Worm (Caenorhabditis elegans) whole organism, young adult: ENCODE results near the gene Y75B8A.34.

Source experiments
- B0019.2 ChIP-seq: fragments of 200-800 bp; sonication (Bioruptor generic); conservative IDR thresholded peaks from 2 replicates; pipeline ENCODE4 v1.3.6; 2022; ENCODE audit warnings: missing genetic modification reagents, missing genetic modification characterization, missing compliant biosample characterization
- B0336.3 ChIP-seq: fragments of 200-800 bp; sonication (Bioruptor generic); IDR thresholded peaks from 2 replicates; pipeline ENCODE4 v1.3.6; 2022; ENCODE audit warnings: missing genetic modification characterization, missing compliant biosample characterization
- F33H1.4 ChIP-seq: fragments of 200-800 bp; sonication (Bioruptor generic); IDR thresholded peaks from 2 replicates; pipeline ENCODE4 v1.3.6; 2022; ENCODE audit warnings: missing genetic modification reagents, missing genetic modification characterization, missing compliant biosample characterization
- K11D2.4 ChIP-seq: fragments of 200-800 bp; sonication (Bioruptor generic); IDR thresholded peaks from 2 replicates; pipeline ENCODE4 v1.3.6; 2022; ENCODE audit warnings: missing genetic modification reagents, missing genetic modification characterization, missing compliant biosample characterization
- T07F8.4 ChIP-seq: sonication (generic microtip); optimal IDR thresholded peaks from 2 replicates; lab custom pipeline; 2016; ENCODE audit warnings: mild to moderate bottlenecking, missing genetic modification characterization, moderate library complexity, missing compliant biosample characterization
- Y53F4B.3 ChIP-seq: fragments of 200-800 bp; sonication (Bioruptor generic); IDR thresholded peaks from 2 replicates; pipeline ENCODE4 v1.3.6; 2022; ENCODE audit warnings: missing genetic modification reagents, missing genetic modification characterization, missing compliant biosample characterization
- Y53G8AR.9 ChIP-seq: fragments of 200-800 bp; sonication (Bioruptor generic); conservative IDR thresholded peaks from 2 replicates; pipeline ENCODE4 v1.3.6; 2022; ENCODE audit warnings: missing genetic modification reagents, missing genetic modification characterization, missing compliant biosample characterization
- Y56A3A.18 ChIP-seq: fragments of 200-800 bp; sonication (Bioruptor generic); IDR thresholded peaks from 2 replicates; pipeline ENCODE4 v1.3.6; 2022; ENCODE audit warnings: missing genetic modification reagents, missing genetic modification characterization, missing compliant biosample characterization
- Y79H2A.3 ChIP-seq: fragments of 200-800 bp; sonication (Bioruptor generic); conservative IDR thresholded peaks from 2 replicates; pipeline ENCODE4 v1.3.6; 2022; ENCODE audit warnings: missing genetic modification reagents, missing genetic modification characterization, missing compliant biosample characterization
- Y95B8A.8 ChIP-seq: fragments of 200-800 bp; sonication (Bioruptor generic); IDR thresholded peaks from 2 replicates; pipeline ENCODE4 v1.3.6; 2022; ENCODE audit warnings: missing genetic modification reagents, missing genetic modification characterization, missing compliant biosample characterization
- ZK185.1 ChIP-seq: sonication (generic microtip); optimal IDR thresholded peaks from 2 replicates; lab custom pipeline; 2016; ENCODE audit warnings: mild to moderate bottlenecking, missing genetic modification characterization, missing compliant biosample characterization; ENCODE audit not compliant: poor library complexity, severe bottlenecking
- athp-1 ChIP-seq: sonication (generic microtip); optimal IDR thresholded peaks from 2 replicates; lab custom pipeline; 2017; ENCODE audit warnings: mild to moderate bottlenecking, missing genetic modification characterization, missing compliant biosample characterization
- attf-5 ChIP-seq: fragments of 200-800 bp; sonication (Bioruptor generic); optimal IDR thresholded peaks from 2 replicates; lab custom pipeline; 2018; ENCODE audit warnings: mild to moderate bottlenecking, missing genetic modification characterization, missing compliant biosample characterization
- bed-2 ChIP-seq: fragments of 200-800 bp; sonication (Bioruptor generic); IDR thresholded peaks from 2 replicates; pipeline ENCODE4 v1.3.6; 2022; ENCODE audit warnings: missing genetic modification reagents, missing genetic modification characterization, missing compliant biosample characterization
- cebp-1 ChIP-seq, 2 experiments: fragments of 200-800 bp in 1 of 2; sonication (Bioruptor generic) in 1 of 2; sonication (generic microtip) in 1 of 2; IDR thresholded peaks in 1 of 2; optimal IDR thresholded peaks in 1 of 2; 2 replicates each; pipeline versions ENCODE4 v1.3.6 to Lab custom; 2017 to 2022; ENCODE audit warnings: missing compliant biosample characterization in 2 of 2, missing genetic modification characterization in 2 of 2, mild to moderate bottlenecking in 1 of 2, missing genetic modification reagents in 1 of 2, moderate library complexity in 1 of 2
- die-1 ChIP-seq: sonication (generic microtip); optimal IDR thresholded peaks from 2 replicates; lab custom pipeline; 2016; ENCODE audit warnings: missing genotype, mild to moderate bottlenecking, missing genetic modification characterization, missing compliant biosample characterization
- dpff-1 ChIP-seq: sonication (generic microtip); optimal IDR thresholded peaks from 2 replicates; lab custom pipeline; 2017; ENCODE audit warnings: mild to moderate bottlenecking, missing genetic modification characterization, missing compliant biosample characterization
- dpl-1 ChIP-seq: fragments of 150-350 bp; optimal IDR thresholded peaks from 2 replicates; lab custom pipeline; 2014; ENCODE audit warnings: missing biosample characterization, missing genetic modification reagents, missing genetic modification characterization
- ekl-4 ChIP-seq: fragments of 200-800 bp; sonication (Bioruptor generic); IDR thresholded peaks from 2 replicates; pipeline ENCODE4 v1.3.6; 2022; ENCODE audit warnings: missing genetic modification reagents, missing genetic modification characterization, missing compliant biosample characterization
- gei-17 ChIP-seq: fragments of 200-800 bp; sonication (Bioruptor generic); optimal IDR thresholded peaks from 2 replicates; lab custom pipeline; 2018; ENCODE audit warnings: mild to moderate bottlenecking, missing genetic modification characterization, missing compliant biosample characterization
- him-1 ChIP-seq: sonication (generic microtip); optimal IDR thresholded peaks from 2 replicates; lab custom pipeline; 2016; ENCODE audit warnings: missing genotype, missing genetic modification reagents, missing genetic modification characterization, missing compliant biosample characterization
- hmg-1.2 ChIP-seq: fragments of 200-800 bp; sonication (Bioruptor generic); IDR thresholded peaks from 2 replicates; pipeline ENCODE4 v1.3.6; 2022; ENCODE audit warnings: missing genetic modification reagents, missing genetic modification characterization, missing compliant biosample characterization
- hrde-1 ChIP-seq: sonication (generic microtip); optimal IDR thresholded peaks from 2 replicates; lab custom pipeline; 2016; ENCODE audit warnings: missing genetic modification characterization, mild to moderate bottlenecking, missing compliant biosample characterization, moderate library complexity, missing genotype, missing genetic modification reagents, borderline replicate concordance
- hsf-1 ChIP-seq: fragments of 200-800 bp; sonication (Bioruptor generic); IDR thresholded peaks from 2 replicates; pipeline ENCODE4 v1.3.6; 2022; ENCODE audit warnings: missing genetic modification reagents, missing genetic modification characterization, missing compliant biosample characterization
- lin-54 ChIP-seq: fragments of 200-800 bp; sonication (Bioruptor generic); optimal IDR thresholded peaks from 2 replicates; lab custom pipeline; 2018; ENCODE audit warnings: mild to moderate bottlenecking, missing genetic modification characterization, missing compliant biosample characterization
- lir-1 ChIP-seq: fragments of 200-800 bp; sonication (Bioruptor generic); conservative IDR thresholded peaks from 2 replicates; pipeline ENCODE4 v1.3.6; 2022; ENCODE audit warnings: missing genetic modification reagents, missing genetic modification characterization, missing compliant biosample characterization
- lsl-1 ChIP-seq: fragments of 200-800 bp; sonication (Bioruptor generic); optimal IDR thresholded peaks from 2 replicates; lab custom pipeline; 2018; ENCODE audit warnings: mild to moderate bottlenecking, missing genetic modification characterization, moderate library complexity, missing compliant biosample characterization
- lsy-27 ChIP-seq: sonication (generic microtip); optimal IDR thresholded peaks from 2 replicates; lab custom pipeline; 2017; ENCODE audit warnings: missing genetic modification characterization, mild to moderate bottlenecking, missing compliant biosample characterization, antibody characterized with exemption, missing genotype, borderline replicate concordance; ENCODE audit not compliant: insufficient read depth
- madf-3 ChIP-seq: fragments of 200-800 bp; sonication (Bioruptor generic); IDR thresholded peaks from 2 replicates; pipeline ENCODE4 v1.3.6; 2022; ENCODE audit warnings: missing genetic modification reagents, missing genetic modification characterization, missing compliant biosample characterization
- madf-8 ChIP-seq: fragments of 200-800 bp; sonication (Bioruptor generic); conservative IDR thresholded peaks from 2 replicates; pipeline ENCODE4 v1.3.6; 2022; ENCODE audit warnings: missing genetic modification reagents, missing genetic modification characterization, missing compliant biosample characterization
- mcd-1 ChIP-seq: fragments of 200-800 bp; sonication (Bioruptor generic); IDR thresholded peaks from 2 replicates; pipeline ENCODE4 v1.3.6; 2022; ENCODE audit warnings: missing genetic modification reagents, missing genetic modification characterization, missing compliant biosample characterization
- mes-4 ChIP-seq: sonication (generic microtip); optimal IDR thresholded peaks from 2 replicates; lab custom pipeline; 2016; ENCODE audit warnings: missing genotype, missing genetic modification characterization, missing compliant biosample characterization
- mxl-1 ChIP-seq: sonication (generic microtip); optimal IDR thresholded peaks from 2 replicates; lab custom pipeline; 2016; ENCODE audit warnings: missing genetic modification characterization, missing compliant biosample characterization
- nfya-2 ChIP-seq: fragments of 200-800 bp; sonication (Bioruptor generic); IDR thresholded peaks from 2 replicates; pipeline ENCODE4 v1.3.6; 2022; ENCODE audit warnings: missing genetic modification reagents, missing genetic modification characterization, missing compliant biosample characterization
- nhr-80 ChIP-seq: sonication (generic microtip); optimal IDR thresholded peaks from 2 replicates; lab custom pipeline; 2016; ENCODE audit warnings: missing genetic modification characterization, missing compliant biosample characterization
- rec-8 ChIP-seq, 2 experiments: sonication (generic microtip); optimal IDR thresholded peaks; 2 replicates each; lab custom pipeline; 2016; ENCODE audit warnings: mild to moderate bottlenecking in 2 of 2, missing genetic modification characterization in 2 of 2, missing genetic modification reagents in 2 of 2, missing genotype in 2 of 2, missing biosample characterization in 1 of 2, missing compliant biosample characterization in 1 of 2, moderate library complexity in 1 of 2
- repo-1 ChIP-seq: sonication (generic microtip); optimal IDR thresholded peaks from 2 replicates; lab custom pipeline; 2017; ENCODE audit warnings: mild to moderate bottlenecking, missing genetic modification characterization, missing compliant biosample characterization
- rpc-1 ChIP-seq, 2 experiments: fragments of 150-350 bp in 1 of 2; sonication (generic microtip) in 1 of 2; optimal IDR thresholded peaks; 2 replicates each; lab custom pipeline; 2014 to 2018; ENCODE audit warnings: missing biosample characterization in 1 of 2, missing genetic modification characterization in 1 of 2, missing genetic modification reagents in 1 of 2, missing genotype in 1 of 2
- snpc-1.1 ChIP-seq: sonication (generic microtip); optimal IDR thresholded peaks from 2 replicates; lab custom pipeline; 2017; ENCODE audit warnings: missing genetic modification characterization, mild to moderate bottlenecking, missing compliant biosample characterization, antibody characterized with exemption, moderate library complexity, missing genotype, missing genetic modification reagents; ENCODE audit not compliant: insufficient read depth
- tbp1 ChIP-seq: fragments of 200-800 bp; sonication (Bioruptor generic); optimal IDR thresholded peaks from 2 replicates; lab custom pipeline; 2018; ENCODE audit warnings: mild to moderate bottlenecking, missing genetic modification characterization, missing compliant biosample characterization
- tlf-1 ChIP-seq: fragments of 200-800 bp; sonication (Bioruptor generic); optimal IDR thresholded peaks from 2 replicates; lab custom pipeline; 2018; ENCODE audit warnings: mild to moderate bottlenecking, missing genetic modification characterization, missing compliant biosample characterization

The Y75B8A.34 gene

DNA sequence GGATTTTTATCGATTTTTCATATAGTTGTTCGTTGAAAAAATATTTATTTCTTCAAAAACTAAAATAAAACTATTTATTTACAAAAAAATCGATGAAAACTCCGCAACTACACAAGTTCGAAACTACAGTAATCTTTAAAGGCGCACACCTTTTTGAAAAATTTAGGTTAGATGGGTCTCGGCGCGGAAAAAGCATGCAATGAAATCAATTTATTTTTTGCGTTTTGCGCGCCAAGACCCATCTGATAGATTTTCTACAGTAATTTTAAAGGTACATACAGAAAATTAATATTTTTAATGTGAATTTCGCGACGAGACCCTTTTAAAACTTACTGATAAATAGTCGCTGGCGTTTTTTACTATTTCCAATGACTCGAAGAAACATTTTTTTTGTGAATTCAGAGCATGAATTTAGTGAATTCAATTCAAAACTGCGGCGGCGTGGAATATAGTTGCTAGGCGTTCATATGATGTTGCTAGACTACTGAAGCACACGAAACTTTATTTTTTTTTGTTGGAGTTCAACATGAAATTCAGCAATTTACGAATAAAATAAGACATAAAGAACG lies 7.7 kb downstream of the Y75B8A.34 start, which contains the start of gene Y75B8A.33 (continued):
- TF ChIP-seq Y79H2A.3 (no peak), athp-1 (tag; lab: Kevin White, UChicago) (peak; percentile 42), gei-17 (GFP tag; lab: Kevin White, UChicago) (no peak), rpc-1 (optimal IDR thresholded peaks at IDR 0.05; lab: Kevin White, UChicago) (no peak), rpc-1 (tag; optimal IDR thresholded peaks at IDR 0.05; lab: Kevin White, UChicago) (no peak), B0336.3 (GFP tag; lab: Robert Waterston, UW) (no peak), Y53F4B.3 (no peak), bed-2 (GFP tag; lab: Robert Waterston, UW) (no peak), him-1 (tag; lab: Kevin White, UChicago) (peak; percentile 29), die-1 (tag; lab: Kevin White, UChicago) (no peak), cebp-1 (GFP tag; IDR thresholded peaks at IDR 0.05; lab: Robert Waterston, UW) (no peak), cebp-1 (tag; optimal IDR thresholded peaks at IDR 0.05; lab: Kevin White, UChicago) (no peak), hrde-1 (tag; lab: Kevin White, UChicago) (peak; percentile 35), dpl-1 (peak; percentile 25), ekl-4 (GFP tag; lab: Robert Waterston, UW) (no peak), mxl-1 (tag; lab: Kevin White, UChicago) (no peak), lsl-1 (GFP tag; lab: Kevin White, UChicago) (peak; percentile 86), Y95B8A.8 (GFP tag; lab: Robert Waterston, UW) (no peak), dpff-1 (tag; lab: Kevin White, UChicago) (no peak), repo-1 (tag; lab: Kevin White, UChicago) (no peak), madf-3 (GFP tag; lab: Robert Waterston, UW) (0 out of 2 replicates have a peak, but pooled peaks have one; percentile 46), T07F8.4 (tag; lab: Kevin White, UChicago) (no peak), Y53G8AR.9 (0 out of 2 replicates have a peak, but pooled peaks have one; percentile 46), snpc-1.1 (tag; lab: Kevin White, UChicago) (no peak), lir-1 (no peak), Y56A3A.18 (GFP tag; lab: Robert Waterston, UW) (no peak), hsf-1 (GFP tag; lab: Robert Waterston, UW) (0 out of 2 replicates have a peak, but pooled peaks have one; percentile 14), mcd-1 (GFP tag; lab: Robert Waterston, UW) (peak; percentile 12; the same call in 1 of the 2 replicates), lsy-27 (tag; lab: Kevin White, UChicago) (no peak), ZK185.1 (peak; percentile 35), tbp1 (GFP tag; lab: Kevin White, UChicago) (no peak), attf-5 (no peak), madf-8 (peak; percentile 79), lin-54 (GFP tag; lab: Kevin White, UChicago) (peak; percentile 32), tlf-1 (GFP tag; lab: Kevin White, UChicago) (peak; percentile 5), rec-8 (tag; optimal IDR thresholded peaks at IDR 0.05; lab: Kevin White, UChicago) (no peak), F33H1.4 (GFP tag; lab: Robert Waterston, UW) (peak; percentile 66), nfya-2 (GFP tag; lab: Robert Waterston, UW) (no peak), hmg-1.2 (GFP tag; lab: Robert Waterston, UW) (no peak), mes-4 (tag; lab: Kevin White, UChicago) (no peak), K11D2.4 (GFP tag; lab: Robert Waterston, UW) (no peak), nhr-80 (tag; lab: Kevin White, UChicago) (no peak), B0019.2 (GFP tag; lab: Robert Waterston, UW) (0 out of 2 replicates have a peak, but pooled peaks have one; percentile 17)
